Fruit fly (Drosophila melanogaster) whole organism, prepupa: Measurements from ENCODE around the gene Axn.

Experiments used
- Blimp-1 ChIP-seq: fragments of 200-800 bp; sonication (Bioruptor generic); optimal IDR thresholded peaks from 3 replicates; lab custom pipeline; 2017; ENCODE audit warnings: missing biosample characterization, missing genetic modification characterization, mild to moderate bottlenecking, moderate library complexity, missing genetic modification reagents
- CG10631 ChIP-seq: fragments of 200-800 bp; sonication (Bioruptor generic); optimal IDR thresholded peaks from 2 replicates; lab custom pipeline; 2016; ENCODE audit warnings: missing biosample characterization, missing genetic modification characterization
- CG10669 ChIP-seq: fragments of 200-800 bp; sonication (Bioruptor generic); optimal IDR thresholded peaks from 3 replicates; lab custom pipeline; 2018; ENCODE audit warnings: missing biosample characterization, mild to moderate bottlenecking, missing genetic modification characterization, moderate library complexity
- CG11294 ChIP-seq: fragments of 200-800 bp; sonication (Bioruptor generic); IDR thresholded peaks from 2 replicates; pipeline ENCODE4 v1.3.6; 2022; ENCODE audit warnings: missing biosample characterization, missing genetic modification characterization
- CG11902 ChIP-seq: fragments of 200-800 bp; sonication (Bioruptor generic); optimal IDR thresholded peaks from 3 replicates; lab custom pipeline; 2016; ENCODE audit warnings: missing biosample characterization, missing genetic modification characterization
- CG15336 ChIP-seq: fragments of 200-800 bp; sonication (Bioruptor generic); IDR thresholded peaks from 2 replicates; pipeline ENCODE4 v1.3.6; 2022; ENCODE audit warnings: missing biosample characterization, missing genetic modification characterization
- CG1621 ChIP-seq: fragments of 200-800 bp; sonication (Bioruptor generic); optimal IDR thresholded peaks from 3 replicates; lab custom pipeline; 2018; ENCODE audit warnings: missing biosample characterization, mild to moderate bottlenecking, missing genetic modification characterization
- CG16779 ChIP-seq: fragments of 200-800 bp; sonication (Bioruptor generic); optimal IDR thresholded peaks from 3 replicates; lab custom pipeline; 2017; ENCODE audit warnings: missing biosample characterization, mild to moderate bottlenecking, missing genetic modification characterization
- CG3032 ChIP-seq: fragments of 200-800 bp; optimal IDR thresholded peaks from 2 replicates; lab custom pipeline; 2019; ENCODE audit warnings: missing biosample characterization, mild to moderate bottlenecking, missing genetic modification characterization, moderate library complexity
- CG32006 ChIP-seq: fragments of 200-800 bp; sonication (Bioruptor generic); optimal IDR thresholded peaks from 3 replicates; lab custom pipeline; 2017; ENCODE audit warnings: missing biosample characterization, mild to moderate bottlenecking, missing genetic modification characterization
- CG34406 ChIP-seq: fragments of 200-800 bp; sonication (Bioruptor generic); optimal IDR thresholded peaks from 3 replicates; lab custom pipeline; 2016; ENCODE audit warnings: missing biosample characterization, missing genetic modification characterization
- CG3919 ChIP-seq: fragments of 200-800 bp; sonication (Bioruptor generic); optimal IDR thresholded peaks from 3 replicates; lab custom pipeline; 2016; ENCODE audit warnings: missing biosample characterization, missing genetic modification characterization
- CG4318 ChIP-seq: fragments of 200-800 bp; sonication (Bioruptor generic); optimal IDR thresholded peaks from 3 replicates; lab custom pipeline; 2017; ENCODE audit warnings: missing biosample characterization, mild to moderate bottlenecking, missing genetic modification characterization
- CG6163 ChIP-seq: fragments of 200-800 bp; sonication (Bioruptor generic); IDR thresholded peaks from 3 replicates; pipeline ENCODE4 v1.3.6; 2022; ENCODE audit warnings: missing biosample characterization, missing genetic modification characterization
- CG6276 ChIP-seq: fragments of 200-800 bp; sonication (Bioruptor generic); optimal IDR thresholded peaks from 2 replicates; lab custom pipeline; 2017; ENCODE audit warnings: missing biosample characterization, mild to moderate bottlenecking, missing genetic modification characterization
- CG6792 ChIP-seq: fragments of 200-800 bp; sonication (Bioruptor generic); optimal IDR thresholded peaks from 3 replicates; lab custom pipeline; 2016; ENCODE audit warnings: missing biosample characterization, missing genetic modification characterization
- CG6854 ChIP-seq: fragments of 200-800 bp; sonication (Bioruptor generic); optimal IDR thresholded peaks from 2 replicates; lab custom pipeline; 2017; ENCODE audit warnings: missing biosample characterization, mild to moderate bottlenecking, missing genetic modification characterization
- CG7368 ChIP-seq: fragments of 200-800 bp; sonication (Bioruptor generic); optimal IDR thresholded peaks from 3 replicates; lab custom pipeline; 2016; ENCODE audit warnings: missing biosample characterization, missing genetic modification characterization
- CG8119 ChIP-seq: fragments of 200-800 bp; sonication (Bioruptor generic); IDR thresholded peaks from 3 replicates; pipeline ENCODE4 v1.3.6; 2022; ENCODE audit warnings: missing biosample characterization, missing genetic modification characterization
- CG8319 ChIP-seq: fragments of 200-800 bp; sonication (Bioruptor generic); optimal IDR thresholded peaks from 3 replicates; lab custom pipeline; 2016; ENCODE audit warnings: missing biosample characterization, missing genetic modification characterization
- CG8632 ChIP-seq: fragments of 200-800 bp; sonication (Bioruptor generic); optimal IDR thresholded peaks from 3 replicates; lab custom pipeline; 2016; ENCODE audit warnings: missing biosample characterization, missing genetic modification characterization
- CG9139 ChIP-seq: fragments of 200-800 bp; sonication (Bioruptor generic); optimal IDR thresholded peaks from 3 replicates; lab custom pipeline; 2017; ENCODE audit warnings: missing biosample characterization, mild to moderate bottlenecking, missing genetic modification characterization
- Eip75B ChIP-seq: fragments of 200-800 bp; sonication (Bioruptor generic); optimal IDR thresholded peaks from 3 replicates; lab custom pipeline; 2016; ENCODE audit warnings: missing biosample characterization, missing genetic modification characterization
- Eip78C ChIP-seq: fragments of 200-800 bp; sonication (Bioruptor generic); peaks from one replicate; lab custom pipeline; 2016; ENCODE audit warnings: missing biosample characterization, missing genetic modification characterization
- Eip93F ChIP-seq: fragments of 200-800 bp; sonication (Bioruptor generic); optimal IDR thresholded peaks from 2 replicates; lab custom pipeline; 2016; ENCODE audit warnings: missing biosample characterization, mild to moderate bottlenecking, missing genetic modification characterization
- Ets96B ChIP-seq: fragments of 200-800 bp; optimal IDR thresholded peaks from 2 replicates; lab custom pipeline; 2019; ENCODE audit warnings: missing biosample characterization, mild to moderate bottlenecking, missing genetic modification characterization, moderate library complexity
- Gug ChIP-seq: fragments of 200-800 bp; sonication (Bioruptor generic); IDR thresholded peaks from 2 replicates; pipeline ENCODE4 v1.3.6; 2022; ENCODE audit warnings: missing biosample characterization, missing genetic modification characterization
- Hr39 ChIP-seq: fragments of 200-800 bp; sonication (Bioruptor generic); optimal IDR thresholded peaks from 2 replicates; lab custom pipeline; 2016; ENCODE audit warnings: missing biosample characterization, missing genetic modification characterization
- Hr4 ChIP-seq: fragments of 200-800 bp; sonication (Bioruptor generic); optimal IDR thresholded peaks from 3 replicates; lab custom pipeline; 2016; ENCODE audit warnings: missing biosample characterization, missing genetic modification characterization
- Lpt ChIP-seq: fragments of 200-800 bp; sonication (Bioruptor generic); optimal IDR thresholded peaks from 3 replicates; lab custom pipeline; 2016; ENCODE audit warnings: missing biosample characterization, missing genetic modification characterization
- Met ChIP-seq: fragments of 200-800 bp; sonication (Bioruptor generic); optimal IDR thresholded peaks from 3 replicates; lab custom pipeline; 2016; ENCODE audit warnings: missing biosample characterization, missing genetic modification characterization
- OdsH ChIP-seq: fragments of 200-800 bp; sonication (Bioruptor generic); optimal IDR thresholded peaks from 3 replicates; lab custom pipeline; 2016; ENCODE audit warnings: missing biosample characterization, missing genetic modification characterization
- Smox ChIP-seq: fragments of 200-800 bp; sonication (Bioruptor generic); optimal IDR thresholded peaks from 3 replicates; lab custom pipeline; 2016; ENCODE audit warnings: missing biosample characterization, missing genetic modification characterization
- Sox102F ChIP-seq: fragments of 200-800 bp; sonication (Bioruptor generic); optimal IDR thresholded peaks from 2 replicates; lab custom pipeline; 2016; ENCODE audit warnings: missing biosample characterization, mild to moderate bottlenecking, missing genetic modification characterization
- Sox14 ChIP-seq: fragments of 200-800 bp; sonication (Bioruptor generic); optimal IDR thresholded peaks from 3 replicates; lab custom pipeline; 2016; ENCODE audit warnings: missing biosample characterization, missing genetic modification characterization
- Sox15 ChIP-seq: fragments of 200-800 bp; sonication (Bioruptor generic); optimal IDR thresholded peaks from 3 replicates; lab custom pipeline; 2016; ENCODE audit warnings: missing biosample characterization, missing genetic modification characterization
- achi ChIP-seq: fragments of 200-800 bp; sonication (Bioruptor generic); optimal IDR thresholded peaks from 3 replicates; lab custom pipeline; 2016; ENCODE audit warnings: missing biosample characterization, missing genetic modification characterization
- acj6 ChIP-seq: fragments of 200-800 bp; sonication (Bioruptor generic); optimal IDR thresholded peaks from 3 replicates; lab custom pipeline; 2016; ENCODE audit warnings: missing biosample characterization, missing genetic modification characterization
- cyc ChIP-seq: fragments of 200-800 bp; sonication (Bioruptor generic); optimal IDR thresholded peaks from 3 replicates; lab custom pipeline; 2016; ENCODE audit warnings: missing biosample characterization, missing genetic modification characterization
- dac ChIP-seq: fragments of 200-800 bp; sonication (Bioruptor generic); optimal IDR thresholded peaks from 2 replicates; lab custom pipeline; 2017; ENCODE audit warnings: missing biosample characterization, mild to moderate bottlenecking, missing genetic modification characterization
- dsx ChIP-seq: fragments of 200-800 bp; optimal IDR thresholded peaks from 3 replicates; lab custom pipeline; 2019; ENCODE audit warnings: missing biosample characterization, mild to moderate bottlenecking, missing genetic modification characterization, moderate library complexity; ENCODE audit not compliant: poor library complexity, severe bottlenecking
- eg ChIP-seq: fragments of 200-800 bp; sonication (Bioruptor generic); IDR thresholded peaks from 3 replicates; pipeline ENCODE4 v1.3.6; 2022; ENCODE audit warnings: missing biosample characterization, missing genetic modification characterization
- fd59A ChIP-seq: fragments of 200-800 bp; sonication (Bioruptor generic); optimal IDR thresholded peaks from 2 replicates; lab custom pipeline; 2017; ENCODE audit warnings: missing biosample characterization, mild to moderate bottlenecking, missing genetic modification characterization, missing genetic modification reagents
- fd85E ChIP-seq: fragments of 200-800 bp; sonication (Bioruptor generic); optimal IDR thresholded peaks from 3 replicates; lab custom pipeline; 2016; ENCODE audit warnings: missing biosample characterization, missing genetic modification characterization
- lz ChIP-seq: fragments of 200-800 bp; sonication (Bioruptor generic); optimal IDR thresholded peaks from 3 replicates; lab custom pipeline; 2016; ENCODE audit warnings: missing biosample characterization, missing genetic modification characterization
- pdm3 ChIP-seq: fragments of 200-800 bp; sonication (Bioruptor generic); optimal IDR thresholded peaks from 3 replicates; lab custom pipeline; 2016; ENCODE audit warnings: missing biosample characterization, missing genetic modification characterization
- salr ChIP-seq, 2 experiments: fragments of 200-800 bp; sonication (Bioruptor generic); optimal IDR thresholded peaks; 3 replicates each; lab custom pipeline; 2016 to 2018; ENCODE audit warnings: missing biosample characterization in 2 of 2, missing genetic modification characterization in 2 of 2, mild to moderate bottlenecking in 1 of 2
- topi ChIP-seq: fragments of 200-800 bp; sonication (Bioruptor generic); optimal IDR thresholded peaks from 3 replicates; lab custom pipeline; 2016; ENCODE audit warnings: missing biosample characterization, missing genetic modification characterization
- vri ChIP-seq: fragments of 200-800 bp; sonication (Bioruptor generic); optimal IDR thresholded peaks from 3 replicates; lab custom pipeline; 2016; ENCODE audit warnings: missing biosample characterization, mild to moderate bottlenecking, missing genetic modification characterization

Gene Axn

dm6 chr3R:29982027-29982426, 40.6 kb upstream of the Axn start:
- TF ChIP-seq CG4318 (GFP tag; lab: Kevin White, UChicago) (peak; percentile 74), CG11902 (GFP tag; lab: Kevin White, UChicago) (no peak), salr (GFP tag; optimal IDR thresholded peaks at IDR 0.05; lab: Kevin White, UChicago) (peak in 1 of 2 experiments; percentile 41), acj6 (GFP tag; lab: Kevin White, UChicago) (peak; percentile 44), CG32006 (GFP tag; lab: Kevin White, UChicago) (peak; percentile 84), CG34406 (GFP tag; lab: Kevin White, UChicago) (no peak), dac (peak; percentile 73), eg (GFP tag; lab: Robert Waterston, UW) (peak; percentile 89), topi (GFP tag; lab: Kevin White, UChicago) (no peak), achi (GFP tag; lab: Kevin White, UChicago) (peak; percentile 46), CG6163 (peak; percentile 84), OdsH (GFP tag; lab: Kevin White, UChicago) (peak; percentile 37), CG6276 (GFP tag; lab: Kevin White, UChicago) (peak; percentile 2), Hr4 (GFP tag; lab: Kevin White, UChicago) (peak; percentile 89), Hr39 (GFP tag; lab: Kevin White, UChicago) (peak; percentile 24), Blimp-1 (GFP tag; lab: Kevin White, UChicago) (no peak), Lpt (peak; percentile 39), Eip78C (GFP tag; lab: Kevin White, UChicago) (peak; percentile 60), Eip75B (GFP tag; lab: Kevin White, UChicago) (no peak), Gug (peak; percentile 62), CG15336 (GFP tag; lab: Robert Waterston, UW) (peak; percentile 87), Sox15 (GFP tag; lab: Kevin White, UChicago) (no peak), pdm3 (GFP tag; lab: Kevin White, UChicago) (peak; percentile 10), Sox14 (GFP tag; lab: Kevin White, UChicago) (peak; percentile 23), vri (GFP tag; lab: Kevin White, UChicago) (no peak), Met (GFP tag; lab: Kevin White, UChicago) (peak; percentile 6), CG8119 (peak; percentile 83), CG3919 (GFP tag; lab: Kevin White, UChicago) (peak; percentile 30), CG10631 (peak; percentile 24), CG11294 (peak; percentile 67)

DNA sequence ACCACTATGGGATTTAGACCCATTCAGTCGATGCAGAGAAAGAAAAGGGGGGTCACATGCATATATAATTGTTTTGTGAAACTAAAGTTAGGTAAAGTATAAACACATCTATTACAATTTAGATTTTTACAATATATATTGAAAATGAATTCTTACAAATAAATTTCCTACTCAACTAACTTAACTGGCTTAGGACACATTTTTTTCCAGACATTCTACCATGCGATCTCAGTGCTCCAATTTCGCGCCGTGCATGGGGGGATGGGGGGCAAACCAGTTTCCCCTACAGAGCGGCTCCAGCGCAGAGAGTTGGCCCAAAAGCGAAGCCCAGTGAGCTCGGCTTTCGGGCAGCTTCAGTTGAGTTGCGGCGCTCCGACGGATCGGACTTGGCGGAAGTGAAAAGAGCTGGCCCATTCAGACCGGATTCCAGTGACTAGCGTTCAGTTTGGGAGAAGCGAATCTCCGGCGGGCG, 39.5 kb upstream of the Axn start, which contains the start of gene CG7896:
Gene CG7896, plus strand, starts transcription at position 354 of the 472 bp plus-strand sequence.
- TF ChIP-seq Lpt: peak; percentile 73
- peak; percentile 75 for TF ChIP-seq Sox15 (GFP tag; lab: Kevin White, UChicago)
- TF ChIP-seq Ets96B (tag; lab: Kevin White, UChicago): peak; percentile 80
- peak; percentile 33 for TF ChIP-seq Eip93F (GFP tag; lab: Kevin White, UChicago)
- peak; percentile 87 for TF ChIP-seq CG6792 (GFP tag; lab: Kevin White, UChicago)
- TF ChIP-seq CG16779 (tag; lab: Kevin White, UChicago): peak; percentile 51
- TF ChIP-seq lz (GFP tag; lab: Kevin White, UChicago): peak; percentile 83
- TF ChIP-seq cyc: peak; percentile 77
- peak; percentile 74 for TF ChIP-seq CG7368
- TF ChIP-seq CG10669 (GFP tag; lab: Kevin White, UChicago): peak; percentile 73
- peak; percentile 76 for TF ChIP-seq dsx (GFP tag; lab: Kevin White, UChicago)
- TF ChIP-seq Hr4 (GFP tag; lab: Kevin White, UChicago): peak; percentile 87
- peak; percentile 84 for TF ChIP-seq acj6 (GFP tag; lab: Kevin White, UChicago)
- peak; percentile 70 for TF ChIP-seq pdm3 (GFP tag; lab: Kevin White, UChicago)
- TF ChIP-seq CG3032 (tag; lab: Kevin White, UChicago): peak; percentile 87
- TF ChIP-seq Met (GFP tag; lab: Kevin White, UChicago): peak; percentile 85
- TF ChIP-seq CG3919 (GFP tag; lab: Kevin White, UChicago): peak; percentile 83
- TF ChIP-seq eg (GFP tag; lab: Robert Waterston, UW): peak; percentile 88
- peak; percentile 70 for TF ChIP-seq Sox14 (GFP tag; lab: Kevin White, UChicago)
- peak; percentile 34 for TF ChIP-seq fd85E (GFP tag; lab: Kevin White, UChicago)
- peak; percentile 94 for TF ChIP-seq Eip78C (GFP tag; lab: Kevin White, UChicago)
- peak; percentile 80 for TF ChIP-seq topi (GFP tag; lab: Kevin White, UChicago)
- peak; percentile 49 for TF ChIP-seq Blimp-1 (GFP tag; lab: Kevin White, UChicago)
- peak; percentile 80 for TF ChIP-seq Sox102F
- peak; percentile 76 for TF ChIP-seq Eip75B (GFP tag; lab: Kevin White, UChicago)
- peak; percentile 76 for TF ChIP-seq fd59A (GFP tag; lab: Kevin White, UChicago)
- TF ChIP-seq CG6854 (GFP tag; lab: Kevin White, UChicago): peak; percentile 67
- peak; percentile 81 for TF ChIP-seq Smox (GFP tag; lab: Kevin White, UChicago)
- TF ChIP-seq CG9139: peak; percentile 55
- TF ChIP-seq CG1621: peak; percentile 50
- TF ChIP-seq CG8632 (GFP tag; lab: Kevin White, UChicago): peak; percentile 81
- TF ChIP-seq CG6276 (GFP tag; lab: Kevin White, UChicago): peak; percentile 78
- TF ChIP-seq CG8319 (GFP tag; lab: Kevin White, UChicago): peak; percentile 78
